Worm (Caenorhabditis elegans): ENCODE results near the gene R10H10.4.

- no peak for TF ChIP-seq ztf-1 (GFP tag; conservative IDR thresholded peaks at IDR 0.05)
- TF ChIP-seq sma-9 (GFP tag; optimal IDR thresholded peaks at IDR 0.05): no peak
- no peak for TF ChIP-seq sma-9 (tag; optimal IDR thresholded peaks at IDR 0.05)
- no peak for TF ChIP-seq nhr-237 (tag; optimal IDR thresholded peaks at IDR 0.05)
- TF ChIP-seq ama-1 (optimal IDR thresholded peaks at IDR 0.05): no peak
- TF ChIP-seq blmp-1 (tag; optimal IDR thresholded peaks at IDR 0.05; ENCODE audit: insufficient read depth): no peak
- TF ChIP-seq sem-4 (tag; optimal IDR thresholded peaks at IDR 0.05): no peak
- no peak for TF ChIP-seq aly-2 (tag; optimal IDR thresholded peaks at IDR 0.05)
- TF ChIP-seq snpc-4 (tag; optimal IDR thresholded peaks at IDR 0.05): no peak
- TF ChIP-seq unc-62 (GFP tag; optimal IDR thresholded peaks at IDR 0.05): no peak
Observed at ce11 chrIV:10422230-10422629, 27.5 kb upstream of the R10H10.4 start.

Measured in whole organism, L2 larva.